Worm (Caenorhabditis elegans): ENCODE data around the gene Y43F8B.9.
A peak's percentile ranks its signal among the peaks of the same experiment; 100 is the strongest.

The Y43F8B.9 gene

DNA sequence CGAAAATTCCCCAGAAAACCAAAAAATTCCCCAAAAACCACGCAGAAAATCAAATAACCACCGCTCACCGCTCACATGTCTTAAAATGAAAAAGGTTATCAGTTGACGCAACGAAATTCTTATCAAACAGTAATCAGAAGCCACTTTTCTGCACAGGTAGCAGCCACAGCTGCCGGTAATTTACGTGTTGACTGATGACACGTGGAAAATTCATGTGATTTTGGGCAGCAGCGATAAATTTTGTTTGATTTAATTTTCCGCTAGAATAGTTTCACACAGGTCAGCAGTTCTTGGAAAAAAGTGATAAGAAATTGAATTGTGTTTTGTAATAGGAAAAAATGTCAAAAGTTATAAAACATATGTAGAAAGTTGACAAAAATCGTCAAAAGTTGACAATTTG is 49.6 kb downstream of the Y43F8B.9 start (continued):
- TF ChIP-seq rpc-1 (optimal IDR thresholded peaks at IDR 0.05) (no peak), rpc-1 (tag; optimal IDR thresholded peaks at IDR 0.05) (no peak), F49E8.2 (tag; optimal IDR thresholded peaks at IDR 0.05; ENCODE audit: insufficient read depth) (no peak), F57C9.4 (tag; optimal IDR thresholded peaks at IDR 0.05) (no peak), nfya-1 (tag; optimal IDR thresholded peaks at IDR 0.05; ENCODE audit: borderline replicate concordance, insufficient read depth) (no peak), attf-3 (GFP tag; conservative IDR thresholded peaks at IDR 0.05) (no peak), ceh-91 (GFP tag; IDR thresholded peaks at IDR 0.05) (no peak), mxl-1 (tag; optimal IDR thresholded peaks at IDR 0.05) (no peak), atf-7 (tag; optimal IDR thresholded peaks at IDR 0.05) (peak; percentile 86), F57A8.1 (GFP tag; optimal IDR thresholded peaks at IDR 0.05) (no peak), F23B12.7 (tag; optimal IDR thresholded peaks at IDR 0.05; ENCODE audit: insufficient read depth) (no peak), hlh-26 (GFP tag; conservative IDR thresholded peaks at IDR 0.05) (no peak), bed-1 (GFP tag; IDR thresholded peaks at IDR 0.05) (no peak), C06A6.2 (GFP tag; conservative IDR thresholded peaks at IDR 0.05) (0 out of 2 replicates have a peak, but pooled peaks have one; percentile 22), ZK185.1 (tag; optimal IDR thresholded peaks at IDR 0.05; ENCODE audit: poor library complexity, severe bottlenecking) (no peak), attf-5 (GFP tag; optimal IDR thresholded peaks at IDR 0.05) (peak; percentile 53), ccch-3 (GFP tag; optimal IDR thresholded peaks at IDR 0.05) (no peak), lsy-27 (tag; optimal IDR thresholded peaks at IDR 0.05; ENCODE audit: borderline replicate concordance, insufficient read depth) (no peak), chd-7 (tag; optimal IDR thresholded peaks at IDR 0.05) (peak; percentile 56), snpc-4 (GFP tag; optimal IDR thresholded peaks at IDR 0.05) (no peak), snpc-4 (tag; optimal IDR thresholded peaks at IDR 0.05) (peak in 1 of 4 experiments; percentile 13), nfyb-1 (GFP tag; IDR thresholded peaks at IDR 0.05) (peak; percentile 48; the same call in 1 of the 2 replicates), cebp-1 (GFP tag; IDR thresholded peaks at IDR 0.05) (peak; percentile 73), cebp-1 (tag; optimal IDR thresholded peaks at IDR 0.05) (peak; percentile 78), unc-130 (GFP tag; optimal IDR thresholded peaks at IDR 0.05) (no peak), hrde-1 (tag; optimal IDR thresholded peaks at IDR 0.05; ENCODE audit: borderline replicate concordance) (no peak), gei-17 (GFP tag; optimal IDR thresholded peaks at IDR 0.05) (no peak), B0035.1 (tag; optimal IDR thresholded peaks at IDR 0.05) (no peak), ztf-28 (GFP tag; IDR thresholded peaks at IDR 0.05) (no peak), mel-28 (tag; optimal IDR thresholded peaks at IDR 0.05; ENCODE audit: borderline replicate concordance) (no peak), Y56A3A.18 (GFP tag; IDR thresholded peaks at IDR 0.05) (no peak), ceh-40 (GFP tag; IDR thresholded peaks at IDR 0.05) (no peak), Y95B8A.8 (GFP tag; IDR thresholded peaks at IDR 0.05) (no peak), Y67H2A.10 (GFP tag; conservative IDR thresholded peaks at IDR 0.05) (no peak), snpc-1.3 (tag; optimal IDR thresholded peaks at IDR 0.05; ENCODE audit: insufficient read depth) (no peak), B0019.2 (GFP tag; conservative IDR thresholded peaks at IDR 0.05) (no peak), lsl-1 (GFP tag; optimal IDR thresholded peaks at IDR 0.05) (no peak), sptf-2 (GFP tag; optimal IDR thresholded peaks at IDR 0.05) (no peak), F22D6.2 (tag; optimal IDR thresholded peaks at IDR 0.05) (peak; percentile 25), let-526 (GFP tag; IDR thresholded peaks at IDR 0.05) (peak; percentile 42; the same call in 1 of the 2 replicates), madf-8 (GFP tag; conservative IDR thresholded peaks at IDR 0.05) (no peak), ama-1 (optimal IDR thresholded peaks at IDR 0.05) (no peak), ama-1 (GFP tag; optimal IDR thresholded peaks at IDR 0.05) (no peak), madf-3 (GFP tag; IDR thresholded peaks at IDR 0.05) (no peak), rec-8 (tag; optimal IDR thresholded peaks at IDR 0.05) (no peak), ceh-58 (GFP tag; IDR thresholded peaks at IDR 0.05) (no peak), nfya-2 (GFP tag; IDR thresholded peaks at IDR 0.05) (no peak), ztf-3 (GFP tag; optimal IDR thresholded peaks at IDR 0.05) (no peak)
